Worm (Caenorhabditis elegans) whole organism, L4/young adult: ENCODE measurements around the gene ptr-5.

ENCODE experiments used
- W03F9.2 ChIP-seq: fragments of 150-350 bp; optimal IDR thresholded peaks from 2 replicates; lab custom pipeline; 2014; ENCODE audit warnings: missing biosample characterization, missing genetic modification characterization
- dao-5 ChIP-seq: sonication (generic microtip); optimal IDR thresholded peaks from 2 replicates; lab custom pipeline; 2016; ENCODE audit warnings: missing genotype, missing genetic modification characterization, moderate library complexity, missing compliant biosample characterization
- him-1 ChIP-seq: sonication (generic microtip); optimal IDR thresholded peaks from 2 replicates; lab custom pipeline; 2016; ENCODE audit warnings: missing genotype, missing genetic modification reagents, missing genetic modification characterization, missing compliant biosample characterization

DNA sequence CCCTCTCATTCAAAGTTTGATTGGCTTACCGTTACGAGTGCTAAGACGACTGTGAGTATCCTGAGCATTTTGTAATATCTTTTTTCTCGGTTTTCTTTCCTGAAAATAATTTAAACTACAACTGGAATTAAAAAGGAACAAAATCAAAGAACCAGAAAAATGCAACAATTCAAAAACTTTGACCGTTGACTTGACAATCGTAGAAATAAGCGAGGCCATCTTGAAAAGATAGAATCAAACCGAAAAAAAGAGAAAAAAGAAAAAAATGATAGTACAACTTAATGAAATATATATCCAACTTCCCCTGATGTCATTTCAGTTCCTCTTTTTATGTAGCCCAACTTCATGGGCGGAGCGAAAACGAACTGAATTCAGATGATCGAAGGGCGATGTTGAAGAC lies 56.1 kb downstream of the ptr-5 start, which contains the start of gene F10D7.3:
- TF ChIP-seq him-1 (tag; lab: Kevin White, UChicago), result no peak
- no peak for TF ChIP-seq W03F9.2 (tag; lab: Kevin White, UChicago)
- TF ChIP-seq dao-5, result no peak
